Worm (Caenorhabditis elegans): ENCODE data around the gene str-41.

Gene str-41

ce11 chrV:7414909-7415308 is 3.1 kb downstream of the str-41 start, which contains the start of gene F18E3.12:
Gene F18E3.12 (plus strand): TSS chrV:7414985.
- TF ChIP-seq T22C8.4 (GFP tag; IDR thresholded peaks at IDR 0.05) (no peak), med-1 (GFP tag; optimal IDR thresholded peaks at IDR 0.05; ENCODE audit: insufficient read depth) (no peak), klf-2 (GFP tag; conservative IDR thresholded peaks at IDR 0.05) (no peak), ref-1 (GFP tag; conservative IDR thresholded peaks at IDR 0.05) (no peak), ztf-23 (GFP tag; IDR thresholded peaks at IDR 0.05) (no peak), ztf-29 (GFP tag; IDR thresholded peaks at IDR 0.05) (no peak), tab-1 (GFP tag; IDR thresholded peaks at IDR 0.05) (no peak), cog-1 (tag; optimal IDR thresholded peaks at IDR 0.05) (no peak), flt-1 (GFP tag; IDR thresholded peaks at IDR 0.05) (no peak)

DNA sequence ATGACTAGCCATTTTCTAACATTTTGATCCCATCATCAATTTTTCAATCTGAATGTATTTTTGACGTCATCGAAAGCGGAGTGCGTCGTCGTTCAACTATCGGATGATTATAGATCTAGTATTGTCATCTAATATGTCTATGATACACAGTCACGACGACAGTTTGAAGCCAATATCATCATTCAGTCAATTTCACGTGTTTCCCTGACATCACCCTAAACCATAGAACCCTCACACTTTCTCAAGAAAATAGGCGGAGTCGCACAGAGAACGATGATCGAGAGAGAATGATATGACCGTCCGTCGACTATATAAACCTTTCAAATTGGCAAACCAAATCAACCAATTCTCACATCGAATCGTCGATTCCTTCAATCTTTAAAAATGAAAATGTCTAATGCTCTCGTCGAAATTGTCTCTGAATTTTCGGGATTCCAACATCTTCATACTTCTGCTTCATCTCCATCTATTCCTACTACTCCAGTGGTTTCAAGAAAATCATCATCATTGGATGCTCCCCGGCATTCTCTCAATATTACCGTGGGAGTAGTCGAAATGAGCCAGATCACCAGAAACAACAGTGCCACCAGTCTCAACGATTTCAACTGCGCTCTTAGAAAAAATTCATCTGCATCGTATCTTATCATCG is 4.1 kb downstream of the str-41 start, which contains the start of gene F18E3.13:
Gene F18E3.13 (plus strand): TSS at position 385 of the 649 bp plus-strand sequence.
- TF ChIP-seq flt-1 (GFP tag; IDR thresholded peaks at IDR 0.05), result no peak
- no peak for TF ChIP-seq tab-1 (GFP tag; IDR thresholded peaks at IDR 0.05)
- no peak for TF ChIP-seq ref-1 (GFP tag; conservative IDR thresholded peaks at IDR 0.05)
- TF ChIP-seq ztf-29 (GFP tag; IDR thresholded peaks at IDR 0.05), result no peak
- no peak for TF ChIP-seq cog-1 (tag; optimal IDR thresholded peaks at IDR 0.05)
- TF ChIP-seq ztf-23 (GFP tag; IDR thresholded peaks at IDR 0.05), result no peak
- no peak for TF ChIP-seq med-1 (GFP tag; optimal IDR thresholded peaks at IDR 0.05; ENCODE audit: insufficient read depth)
- no peak for TF ChIP-seq T22C8.4 (GFP tag; IDR thresholded peaks at IDR 0.05)
- TF ChIP-seq klf-2 (GFP tag; conservative IDR thresholded peaks at IDR 0.05), result no peak

DNA sequence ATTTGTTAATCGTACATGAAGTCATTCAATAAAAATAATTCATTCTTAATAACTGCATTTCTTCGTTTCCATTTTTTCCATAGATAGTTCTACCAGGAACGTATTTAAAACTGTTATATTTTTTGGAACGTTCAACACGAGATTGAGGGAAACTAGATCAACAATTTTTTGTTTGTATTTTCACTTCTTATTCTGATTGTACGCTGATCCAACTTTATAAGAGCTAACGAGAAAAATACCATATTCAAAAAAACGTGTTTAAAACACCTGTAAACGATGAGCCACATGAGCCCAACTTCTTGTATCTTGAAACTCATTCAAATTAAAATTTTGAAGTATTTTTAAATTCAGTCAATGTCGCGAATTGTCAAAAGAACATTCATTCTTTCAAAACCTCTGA is 4.8 kb downstream of the str-41 start:
- no peak for TF ChIP-seq cog-1 (tag; optimal IDR thresholded peaks at IDR 0.05)
- TF ChIP-seq T22C8.4 (GFP tag; IDR thresholded peaks at IDR 0.05), result no peak
- no peak for TF ChIP-seq tab-1 (GFP tag; IDR thresholded peaks at IDR 0.05)
- no peak for TF ChIP-seq klf-2 (GFP tag; conservative IDR thresholded peaks at IDR 0.05)
- TF ChIP-seq ref-1 (GFP tag; conservative IDR thresholded peaks at IDR 0.05), result no peak
- no peak for TF ChIP-seq flt-1 (GFP tag; IDR thresholded peaks at IDR 0.05)
- no peak for TF ChIP-seq med-1 (GFP tag; optimal IDR thresholded peaks at IDR 0.05; ENCODE audit: insufficient read depth)
- TF ChIP-seq ztf-29 (GFP tag; IDR thresholded peaks at IDR 0.05), result no peak

DNA sequence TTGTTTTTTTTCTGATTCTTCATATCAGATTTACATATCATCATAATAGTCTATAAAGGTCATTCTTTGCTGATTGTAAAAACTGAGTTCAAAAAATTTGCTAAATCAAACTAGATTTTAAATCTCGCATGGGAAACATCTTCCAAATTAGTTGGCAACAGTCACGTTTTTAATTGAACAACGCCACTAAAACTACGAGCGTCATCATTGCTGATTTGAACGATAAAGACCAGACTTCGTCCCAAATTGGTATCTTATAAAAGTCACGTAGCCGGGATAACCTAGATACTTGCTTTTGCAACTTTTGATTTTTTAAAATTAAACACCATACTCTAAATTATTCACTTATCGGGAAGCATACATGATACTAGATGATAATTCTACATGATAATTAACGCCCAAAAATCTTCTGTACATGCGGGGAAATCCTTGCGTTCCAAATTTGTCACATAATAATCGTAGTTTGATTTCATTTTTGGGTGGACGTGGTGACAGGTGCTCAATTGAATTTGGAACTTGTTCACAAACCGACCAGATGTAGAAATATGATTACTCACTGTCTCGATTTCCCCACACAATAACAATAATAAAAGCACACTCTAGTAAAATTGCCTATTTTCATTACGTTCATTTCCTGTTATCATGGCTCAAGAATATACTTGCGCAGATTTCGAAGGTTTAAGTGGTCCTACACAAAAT is 5.4 kb downstream of the str-41 start, which contains the start of gene srw-67:
Gene srw-67 (plus strand): TSS at position 643 of the 699 bp plus-strand sequence.
- TF ChIP-seq ref-1 (GFP tag; conservative IDR thresholded peaks at IDR 0.05) (no peak), med-1 (GFP tag; optimal IDR thresholded peaks at IDR 0.05; ENCODE audit: insufficient read depth) (no peak), cog-1 (tag; optimal IDR thresholded peaks at IDR 0.05) (no peak), T22C8.4 (GFP tag; IDR thresholded peaks at IDR 0.05) (no peak), klf-2 (GFP tag; conservative IDR thresholded peaks at IDR 0.05) (no peak), ztf-29 (GFP tag; IDR thresholded peaks at IDR 0.05) (no peak), flt-1 (GFP tag; IDR thresholded peaks at IDR 0.05) (no peak), ztf-23 (GFP tag; IDR thresholded peaks at IDR 0.05) (no peak), tab-1 (GFP tag; IDR thresholded peaks at IDR 0.05) (no peak)

- TF ChIP-seq ztf-29 (GFP tag; IDR thresholded peaks at IDR 0.05), result no peak
- TF ChIP-seq med-1 (GFP tag; optimal IDR thresholded peaks at IDR 0.05; ENCODE audit: insufficient read depth), result no peak
- no peak for TF ChIP-seq T22C8.4 (GFP tag; IDR thresholded peaks at IDR 0.05)
- no peak for TF ChIP-seq tab-1 (GFP tag; IDR thresholded peaks at IDR 0.05)
- no peak for TF ChIP-seq ref-1 (GFP tag; conservative IDR thresholded peaks at IDR 0.05)
- TF ChIP-seq ztf-23 (GFP tag; IDR thresholded peaks at IDR 0.05), result no peak
- no peak for TF ChIP-seq klf-2 (GFP tag; conservative IDR thresholded peaks at IDR 0.05)
- TF ChIP-seq cog-1 (tag; optimal IDR thresholded peaks at IDR 0.05), result no peak
- TF ChIP-seq flt-1 (GFP tag; IDR thresholded peaks at IDR 0.05), result no peak
These were observed 8.4 kb downstream of the str-41 start, which contains the start of gene srxa-4 for ce11 chrV:7420162-7420561. Gene srxa-4 (plus strand): TSS chrV:7420462.

- TF ChIP-seq tab-1 (GFP tag; IDR thresholded peaks at IDR 0.05) (no peak), cog-1 (tag; optimal IDR thresholded peaks at IDR 0.05) (no peak)
These were observed 12.5 kb downstream of the str-41 start, which contains the start of gene F18E3.10 for ce11 chrV:7424336-7424735. Gene F18E3.10 (minus strand): TSS chrV:7424436.

DNA sequence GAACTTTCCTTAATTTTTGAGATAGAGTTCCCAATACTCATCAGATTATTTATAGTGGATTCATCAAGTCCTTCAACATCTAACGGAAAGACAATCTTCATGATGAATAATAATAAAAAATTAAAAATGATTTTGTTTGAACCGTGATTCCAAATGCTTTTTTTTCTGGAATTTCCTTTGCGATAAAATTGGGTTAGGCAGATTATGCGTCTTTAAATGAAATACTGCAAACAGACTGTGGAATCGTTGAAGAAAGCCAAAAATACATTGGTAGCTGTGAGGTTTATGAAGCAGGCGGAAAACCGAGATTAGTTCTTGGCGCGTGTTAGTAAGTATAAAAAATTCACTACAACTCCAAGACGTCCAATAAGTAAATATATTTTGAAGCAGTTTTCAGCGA is 14.8 kb downstream of the str-41 start, which contains the start of gene srw-68:
Gene srw-68 (minus strand): TSS at position 101 of the 400 bp plus-strand sequence.
- no peak for TF ChIP-seq cog-1 (tag; optimal IDR thresholded peaks at IDR 0.05)
- no peak for TF ChIP-seq flt-1 (GFP tag; IDR thresholded peaks at IDR 0.05)
- no peak for TF ChIP-seq med-1 (GFP tag; optimal IDR thresholded peaks at IDR 0.05; ENCODE audit: insufficient read depth)
- TF ChIP-seq ztf-29 (GFP tag; IDR thresholded peaks at IDR 0.05), result no peak
- TF ChIP-seq tab-1 (GFP tag; IDR thresholded peaks at IDR 0.05), result no peak
- no peak for TF ChIP-seq klf-2 (GFP tag; conservative IDR thresholded peaks at IDR 0.05)
- TF ChIP-seq ztf-23 (GFP tag; IDR thresholded peaks at IDR 0.05), result no peak
- TF ChIP-seq ref-1 (GFP tag; conservative IDR thresholded peaks at IDR 0.05), result no peak
- TF ChIP-seq T22C8.4 (GFP tag; IDR thresholded peaks at IDR 0.05), result no peak

DNA sequence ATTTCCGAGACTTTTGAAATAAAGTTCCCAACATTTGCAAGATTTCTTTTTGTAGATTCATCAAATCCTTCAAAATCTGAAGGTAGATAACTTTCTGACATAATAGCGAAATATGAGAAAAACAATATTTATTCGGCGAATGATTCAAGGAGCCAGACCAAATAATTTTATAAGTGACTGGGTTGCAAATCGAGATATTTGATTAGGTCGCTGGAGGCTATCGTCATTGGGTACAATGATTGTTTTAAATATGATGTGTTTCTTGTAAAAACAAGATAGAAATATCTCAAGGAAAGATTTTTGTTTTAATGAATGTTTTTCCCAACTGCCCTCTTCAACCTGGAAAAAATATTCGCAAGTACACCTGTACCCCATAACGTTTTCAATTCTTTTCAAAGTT is 17.1 kb downstream of the str-41 start, which contains the start of gene srw-69:
Gene srw-69 (minus strand): TSS at position 101 of the 400 bp plus-strand sequence.
- TF ChIP-seq T22C8.4 (GFP tag; IDR thresholded peaks at IDR 0.05) (no peak), ref-1 (GFP tag; conservative IDR thresholded peaks at IDR 0.05) (no peak), flt-1 (GFP tag; IDR thresholded peaks at IDR 0.05) (no peak), ztf-23 (GFP tag; IDR thresholded peaks at IDR 0.05) (no peak), cog-1 (tag; optimal IDR thresholded peaks at IDR 0.05) (no peak), klf-2 (GFP tag; conservative IDR thresholded peaks at IDR 0.05) (no peak), tab-1 (GFP tag; IDR thresholded peaks at IDR 0.05) (no peak), ztf-29 (GFP tag; IDR thresholded peaks at IDR 0.05) (no peak), med-1 (GFP tag; optimal IDR thresholded peaks at IDR 0.05; ENCODE audit: insufficient read depth) (no peak)

DNA sequence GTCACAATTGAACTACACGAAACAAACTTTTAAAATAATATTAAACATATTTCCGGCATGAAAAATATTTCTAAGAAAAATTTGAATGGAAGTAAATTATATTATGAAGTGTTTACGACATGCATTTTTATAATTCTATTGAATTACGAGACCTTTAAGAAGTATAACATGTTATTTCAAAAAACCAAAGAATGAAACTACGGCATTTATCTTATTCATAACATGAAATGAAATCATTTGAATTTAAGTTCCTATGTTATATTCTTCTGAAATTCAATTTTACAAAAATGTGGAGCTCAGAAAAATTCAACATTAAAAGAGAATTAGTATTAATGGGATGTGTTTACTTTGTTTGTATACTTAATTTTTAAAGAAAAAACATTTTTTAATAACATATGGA is 19.2 kb downstream of the str-41 start, which contains the start of gene srw-71:
Gene srw-71 (minus strand): TSS at position 101 of the 400 bp plus-strand sequence.
- TF ChIP-seq ref-1 (GFP tag; conservative IDR thresholded peaks at IDR 0.05), result no peak
- no peak for TF ChIP-seq ztf-29 (GFP tag; IDR thresholded peaks at IDR 0.05)
- TF ChIP-seq klf-2 (GFP tag; conservative IDR thresholded peaks at IDR 0.05), result no peak
- TF ChIP-seq T22C8.4 (GFP tag; IDR thresholded peaks at IDR 0.05), result no peak
- no peak for TF ChIP-seq tab-1 (GFP tag; IDR thresholded peaks at IDR 0.05)
